Worm (Caenorhabditis elegans) whole organism, young adult: ENCODE results near the gene col-78.

Experiments used
- B0019.2 ChIP-seq: fragments of 200-800 bp; sonication (Bioruptor generic); conservative IDR thresholded peaks from 2 replicates; pipeline ENCODE4 v1.3.6; 2022; ENCODE audit warnings: missing genetic modification reagents, missing genetic modification characterization, missing compliant biosample characterization
- C17E4.6 ChIP-seq: fragments of 200-800 bp; sonication (Bioruptor generic); IDR thresholded peaks from 2 replicates; pipeline ENCODE4 v1.3.6; 2022; ENCODE audit warnings: missing genetic modification reagents, missing genetic modification characterization, missing compliant biosample characterization
- D2030.7 ChIP-seq: fragments of 200-800 bp; sonication (Bioruptor generic); IDR thresholded peaks from 2 replicates; pipeline ENCODE4 v1.3.6; 2022; ENCODE audit warnings: missing genetic modification reagents, missing genetic modification characterization, missing compliant biosample characterization
- F52B5.7 ChIP-seq: sonication (generic microtip); optimal IDR thresholded peaks from 2 replicates; lab custom pipeline; 2016; ENCODE audit warnings: mild to moderate bottlenecking, missing genetic modification characterization, missing compliant biosample characterization
- F57A8.1 ChIP-seq: fragments of 200-800 bp; sonication (Bioruptor generic); optimal IDR thresholded peaks from 2 replicates; lab custom pipeline; 2018; ENCODE audit warnings: mild to moderate bottlenecking, missing genetic modification characterization, moderate library complexity, missing compliant biosample characterization
- Y53G8AR.9 ChIP-seq: fragments of 200-800 bp; sonication (Bioruptor generic); conservative IDR thresholded peaks from 2 replicates; pipeline ENCODE4 v1.3.6; 2022; ENCODE audit warnings: missing genetic modification reagents, missing genetic modification characterization, missing compliant biosample characterization
- ama-1 ChIP-seq, 3 experiments: fragments of 150-350 bp in 1 of 3; sonication (generic microtip) in 2 of 3; optimal IDR thresholded peaks; 2 replicates each; lab custom pipeline; 2014 to 2018; ENCODE audit warnings: missing biosample characterization in 2 of 3, missing genetic modification characterization in 2 of 3, missing genetic modification reagents in 2 of 3
- aptf-3 ChIP-seq: fragments of 200-800 bp; sonication (Bioruptor generic); IDR thresholded peaks from 2 replicates; pipeline ENCODE4 v1.3.6; 2022; ENCODE audit warnings: missing genetic modification characterization, missing compliant biosample characterization
- athp-1 ChIP-seq: sonication (generic microtip); optimal IDR thresholded peaks from 2 replicates; lab custom pipeline; 2017; ENCODE audit warnings: mild to moderate bottlenecking, missing genetic modification characterization, missing compliant biosample characterization
- cebp-1 ChIP-seq, 2 experiments: fragments of 200-800 bp in 1 of 2; sonication (Bioruptor generic) in 1 of 2; sonication (generic microtip) in 1 of 2; IDR thresholded peaks in 1 of 2; optimal IDR thresholded peaks in 1 of 2; 2 replicates each; pipeline versions ENCODE4 v1.3.6 to Lab custom; 2017 to 2022; ENCODE audit warnings: missing compliant biosample characterization in 2 of 2, missing genetic modification characterization in 2 of 2, mild to moderate bottlenecking in 1 of 2, missing genetic modification reagents in 1 of 2, moderate library complexity in 1 of 2
- cebp-2 ChIP-seq: fragments of 200-800 bp; sonication (Bioruptor generic); IDR thresholded peaks from 2 replicates; pipeline ENCODE4 v1.3.6; 2022; ENCODE audit warnings: missing genetic modification characterization, missing compliant biosample characterization
- ceh-40 ChIP-seq: fragments of 200-800 bp; sonication (Bioruptor generic); IDR thresholded peaks from 2 replicates; pipeline ENCODE4 v1.3.6; 2022; ENCODE audit warnings: missing genetic modification characterization, missing compliant biosample characterization
- chd-7 ChIP-seq: sonication (generic microtip); optimal IDR thresholded peaks from 2 replicates; lab custom pipeline; 2016; ENCODE audit warnings: mild to moderate bottlenecking, missing genetic modification characterization, moderate library complexity, missing compliant biosample characterization
- dox-1 ChIP-seq: fragments of 200-800 bp; sonication (Bioruptor generic); IDR thresholded peaks from 2 replicates; pipeline ENCODE4 v1.3.6; 2022; ENCODE audit warnings: missing genetic modification reagents, missing genetic modification characterization, missing compliant biosample characterization
- efl-1 ChIP-seq: fragments of 150-350 bp; optimal IDR thresholded peaks from 2 replicates; lab custom pipeline; 2014; ENCODE audit warnings: missing biosample characterization, missing genetic modification reagents, missing genetic modification characterization
- egl-18 ChIP-seq: fragments of 200-800 bp; sonication (Bioruptor generic); IDR thresholded peaks from 2 replicates; pipeline ENCODE4 v1.3.6; 2022; ENCODE audit warnings: missing genetic modification reagents, missing genetic modification characterization, missing compliant biosample characterization
- hsf-1 ChIP-seq: fragments of 200-800 bp; sonication (Bioruptor generic); IDR thresholded peaks from 2 replicates; pipeline ENCODE4 v1.3.6; 2022; ENCODE audit warnings: missing genetic modification reagents, missing genetic modification characterization, missing compliant biosample characterization
- let-526 ChIP-seq: fragments of 200-800 bp; sonication (Bioruptor generic); IDR thresholded peaks from 2 replicates; pipeline ENCODE4 v1.3.6; 2022; ENCODE audit warnings: missing genetic modification reagents, missing genetic modification characterization, missing compliant biosample characterization
- lin-26 ChIP-seq: fragments of 200-800 bp; sonication (Bioruptor generic); IDR thresholded peaks from 2 replicates; pipeline ENCODE4 v1.3.6; 2022; ENCODE audit warnings: missing genetic modification reagents, missing genetic modification characterization, missing compliant biosample characterization
- lin-35 ChIP-seq, 3 experiments: fragments of 150-350 bp in 2 of 3; sonication (generic microtip) in 1 of 3; optimal IDR thresholded peaks; 2 replicates each; lab custom pipeline; 2014 to 2018; ENCODE audit warnings: missing biosample characterization in 3 of 3, missing genetic modification characterization in 3 of 3, missing genetic modification reagents in 3 of 3
- lin-54 ChIP-seq: fragments of 200-800 bp; sonication (Bioruptor generic); optimal IDR thresholded peaks from 2 replicates; lab custom pipeline; 2018; ENCODE audit warnings: mild to moderate bottlenecking, missing genetic modification characterization, missing compliant biosample characterization
- lsy-27 ChIP-seq: sonication (generic microtip); optimal IDR thresholded peaks from 2 replicates; lab custom pipeline; 2017; ENCODE audit warnings: missing genetic modification characterization, mild to moderate bottlenecking, missing compliant biosample characterization, antibody characterized with exemption, missing genotype, borderline replicate concordance; ENCODE audit not compliant: insufficient read depth
- madf-10 ChIP-seq: sonication (generic microtip); optimal IDR thresholded peaks from 2 replicates; lab custom pipeline; 2016; ENCODE audit warnings: mild to moderate bottlenecking, missing genetic modification characterization, missing compliant biosample characterization
- madf-3 ChIP-seq: fragments of 200-800 bp; sonication (Bioruptor generic); IDR thresholded peaks from 2 replicates; pipeline ENCODE4 v1.3.6; 2022; ENCODE audit warnings: missing genetic modification reagents, missing genetic modification characterization, missing compliant biosample characterization
- madf-6 ChIP-seq: fragments of 200-800 bp; sonication (Bioruptor generic); IDR thresholded peaks from 2 replicates; pipeline ENCODE4 v1.3.6; 2022; ENCODE audit warnings: missing genetic modification reagents, missing genetic modification characterization, missing compliant biosample characterization
- mes-4 ChIP-seq: sonication (generic microtip); optimal IDR thresholded peaks from 2 replicates; lab custom pipeline; 2016; ENCODE audit warnings: missing genotype, missing genetic modification characterization, missing compliant biosample characterization
- nfya-1 ChIP-seq: sonication (generic microtip); optimal IDR thresholded peaks from 2 replicates; lab custom pipeline; 2017; ENCODE audit warnings: antibody characterized with exemption, missing compliant biosample characterization, missing genetic modification characterization, borderline replicate concordance; ENCODE audit not compliant: insufficient read depth
- nfya-2 ChIP-seq: fragments of 200-800 bp; sonication (Bioruptor generic); IDR thresholded peaks from 2 replicates; pipeline ENCODE4 v1.3.6; 2022; ENCODE audit warnings: missing genetic modification reagents, missing genetic modification characterization, missing compliant biosample characterization
- pbrm-1 ChIP-seq: fragments of 200-800 bp; sonication (Bioruptor generic); IDR thresholded peaks from 2 replicates; pipeline ENCODE4 v1.3.6; 2022; ENCODE audit warnings: missing genetic modification reagents, missing genetic modification characterization, missing compliant biosample characterization
- pha-4 ChIP-seq: fragments of 150-350 bp; sonication (generic microtip); optimal IDR thresholded peaks from 2 replicates; lab custom pipeline; 2014; ENCODE audit warnings: missing biosample characterization, missing genetic modification reagents, missing genetic modification characterization
- somi-1 ChIP-seq: fragments of 200-800 bp; sonication (Bioruptor generic); optimal IDR thresholded peaks from 2 replicates; lab custom pipeline; 2018; ENCODE audit warnings: mild to moderate bottlenecking, missing genetic modification characterization, missing compliant biosample characterization
- sptf-2 ChIP-seq: fragments of 200-800 bp; sonication (Bioruptor generic); optimal IDR thresholded peaks from 2 replicates; lab custom pipeline; 2018; ENCODE audit warnings: mild to moderate bottlenecking, missing genetic modification characterization, missing compliant biosample characterization
- tbx-9 ChIP-seq: sonication (generic microtip); optimal IDR thresholded peaks from 2 replicates; lab custom pipeline; 2016; ENCODE audit warnings: borderline replicate concordance, missing genetic modification characterization, inconsistent platforms, missing compliant biosample characterization
- unc-130 ChIP-seq: sonication (generic microtip); optimal IDR thresholded peaks from 2 replicates; lab custom pipeline; 2016; ENCODE audit warnings: missing genetic modification reagents, missing genetic modification characterization, missing compliant biosample characterization
- zfh-2 ChIP-seq: fragments of 200-800 bp; sonication (Bioruptor generic); conservative IDR thresholded peaks from 2 replicates; pipeline ENCODE4 v1.3.6; 2022; ENCODE audit warnings: missing genetic modification reagents, missing genetic modification characterization, missing compliant biosample characterization
- ztf-18 ChIP-seq: sonication (generic microtip); optimal IDR thresholded peaks from 2 replicates; lab custom pipeline; 2016; ENCODE audit warnings: missing genotype, mild to moderate bottlenecking, missing genetic modification characterization, missing compliant biosample characterization
- ztf-25 ChIP-seq: fragments of 200-800 bp; sonication (Bioruptor generic); IDR thresholded peaks from 2 replicates; pipeline ENCODE4 v1.3.6; 2022; ENCODE audit warnings: missing genetic modification reagents, missing genetic modification characterization, missing compliant biosample characterization

col-78 gene

ce11 chrII:9102623-9103022, 49.7 kb upstream of the col-78 start (continued):
- TF ChIP-seq pbrm-1 (peak; percentile 58), egl-18 (GFP tag; lab: Robert Waterston, UW) (peak; percentile 87), C17E4.6 (GFP tag; lab: Robert Waterston, UW) (peak; percentile 71; the same call in 1 of the 2 replicates), let-526 (GFP tag; lab: Robert Waterston, UW) (0 out of 2 replicates have a peak, but pooled peaks have one; percentile 42), cebp-2 (GFP tag; lab: Robert Waterston, UW) (peak; percentile 94), ztf-18 (tag; lab: Kevin White, UChicago) (peak; percentile 12), madf-6 (GFP tag; lab: Robert Waterston, UW) (peak; percentile 78)

- TF ChIP-seq ztf-25 (GFP tag; lab: Robert Waterston, UW) (no peak), F52B5.7 (no peak), efl-1 (GFP tag; lab: Kevin White, UChicago) (no peak), ztf-18 (tag; lab: Kevin White, UChicago) (no peak), chd-7 (tag; lab: Kevin White, UChicago) (no peak), D2030.7 (GFP tag; lab: Robert Waterston, UW) (no peak), aptf-3 (no peak), ceh-40 (GFP tag; lab: Robert Waterston, UW) (no peak), Y53G8AR.9 (no peak), cebp-1 (GFP tag; IDR thresholded peaks at IDR 0.05; lab: Robert Waterston, UW) (no peak), cebp-1 (tag; optimal IDR thresholded peaks at IDR 0.05; lab: Kevin White, UChicago) (no peak), dox-1 (GFP tag; lab: Robert Waterston, UW) (no peak), zfh-2 (GFP tag; lab: Robert Waterston, UW) (no peak), nfya-1 (tag; lab: Kevin White, UChicago) (no peak)
Measured at ce11 chrII:9107095-9107769, 45.1 kb upstream of the col-78 start, which contains the start of gene dyrb-1. Gene dyrb-1, minus strand, starts transcription at chrII:9107145.

ce11 chrII:9108443-9108842, 43.9 kb upstream of the col-78 start, which contains the start of gene dnj-23:
Gene dnj-23, minus strand, starts transcription at chrII:9108600.
- TF ChIP-seq lin-35 (GFP tag; optimal IDR thresholded peaks at IDR 0.05; lab: Kevin White, UChicago) (peak in 1 of 3 experiments; percentile 38), cebp-2 (GFP tag; lab: Robert Waterston, UW) (no peak), zfh-2 (GFP tag; lab: Robert Waterston, UW) (no peak), madf-10 (no peak), lsy-27 (tag; lab: Kevin White, UChicago) (no peak), F57A8.1 (GFP tag; lab: Kevin White, UChicago) (no peak), ama-1 (optimal IDR thresholded peaks at IDR 0.05; lab: Kevin White, UChicago) (no peak), ama-1 (GFP tag; optimal IDR thresholded peaks at IDR 0.05; lab: Kevin White, UChicago) (no peak), efl-1 (GFP tag; lab: Kevin White, UChicago) (peak; percentile 53), lin-26 (GFP tag; lab: Robert Waterston, UW) (no peak), ztf-25 (GFP tag; lab: Robert Waterston, UW) (no peak), lin-54 (GFP tag; lab: Kevin White, UChicago) (peak; percentile 6), sptf-2 (GFP tag; lab: Kevin White, UChicago) (no peak), egl-18 (GFP tag; lab: Robert Waterston, UW) (no peak), hsf-1 (GFP tag; lab: Robert Waterston, UW) (no peak), madf-3 (no peak), nfya-2 (no peak), B0019.2 (GFP tag; lab: Robert Waterston, UW) (no peak), pha-4 (peak; percentile 5), unc-130 (GFP tag; lab: Kevin White, UChicago) (no peak), tbx-9 (tag; lab: Kevin White, UChicago) (no peak), somi-1 (GFP tag; lab: Kevin White, UChicago) (no peak), athp-1 (tag; lab: Kevin White, UChicago) (no peak), cebp-1 (GFP tag; IDR thresholded peaks at IDR 0.05; lab: Robert Waterston, UW) (peak; percentile 51; the same call in 1 of the 2 replicates), cebp-1 (tag; optimal IDR thresholded peaks at IDR 0.05; lab: Kevin White, UChicago) (peak; percentile 69), mes-4 (tag; lab: Kevin White, UChicago) (no peak)
